Worm (Caenorhabditis elegans): ENCODE results near the gene pcp-5.

ce11 chrIII:7940819-7941218 is 33.4 kb upstream of the pcp-5 start, which contains the start of gene C29E4.12:
- no peak for TF ChIP-seq nhr-2 (tag; optimal IDR thresholded peaks at IDR 0.05)
- no peak for TF ChIP-seq nhr-28 (tag; optimal IDR thresholded peaks at IDR 0.05)
- no peak for TF ChIP-seq elt-3 (tag; optimal IDR thresholded peaks at IDR 0.05)
- TF ChIP-seq drap-1 (GFP tag; optimal IDR thresholded peaks at IDR 0.05) = no peak
- no peak for TF ChIP-seq cnd-1 (tag; optimal IDR thresholded peaks at IDR 0.05)
- no peak for TF ChIP-seq unc-39 (tag; optimal IDR thresholded peaks at IDR 0.05)
- TF ChIP-seq ham-2 (GFP tag; optimal IDR thresholded peaks at IDR 0.05) = no peak
